Fruit fly (Drosophila melanogaster) whole organism, prepupa: ENCODE data around the gene Jon25Bi.
A peak's percentile ranks its signal among the peaks of the same experiment; 100 is the strongest.

Experiments
- Blimp-1 ChIP-seq: fragments of 200-800 bp; sonication (Bioruptor generic); optimal IDR thresholded peaks from 3 replicates; lab custom pipeline; 2017; ENCODE audit warnings: missing biosample characterization, missing genetic modification characterization, mild to moderate bottlenecking, moderate library complexity, missing genetic modification reagents
- CG10631 ChIP-seq: fragments of 200-800 bp; sonication (Bioruptor generic); optimal IDR thresholded peaks from 2 replicates; lab custom pipeline; 2016; ENCODE audit warnings: missing biosample characterization, missing genetic modification characterization
- CG10669 ChIP-seq: fragments of 200-800 bp; sonication (Bioruptor generic); optimal IDR thresholded peaks from 3 replicates; lab custom pipeline; 2018; ENCODE audit warnings: missing biosample characterization, mild to moderate bottlenecking, missing genetic modification characterization, moderate library complexity
- CG11294 ChIP-seq: fragments of 200-800 bp; sonication (Bioruptor generic); IDR thresholded peaks from 2 replicates; pipeline ENCODE4 v1.3.6; 2022; ENCODE audit warnings: missing biosample characterization, missing genetic modification characterization
- CG11902 ChIP-seq: fragments of 200-800 bp; sonication (Bioruptor generic); optimal IDR thresholded peaks from 3 replicates; lab custom pipeline; 2016; ENCODE audit warnings: missing biosample characterization, missing genetic modification characterization
- CG1621 ChIP-seq: fragments of 200-800 bp; sonication (Bioruptor generic); optimal IDR thresholded peaks from 3 replicates; lab custom pipeline; 2018; ENCODE audit warnings: missing biosample characterization, mild to moderate bottlenecking, missing genetic modification characterization
- CG3032 ChIP-seq: fragments of 200-800 bp; optimal IDR thresholded peaks from 2 replicates; lab custom pipeline; 2019; ENCODE audit warnings: missing biosample characterization, mild to moderate bottlenecking, missing genetic modification characterization, moderate library complexity
- CG31627 ChIP-seq: fragments of 200-800 bp; sonication (Bioruptor generic); optimal IDR thresholded peaks from 3 replicates; lab custom pipeline; 2016; ENCODE audit warnings: missing biosample characterization, missing genetic modification characterization
- CG32006 ChIP-seq: fragments of 200-800 bp; sonication (Bioruptor generic); optimal IDR thresholded peaks from 3 replicates; lab custom pipeline; 2017; ENCODE audit warnings: missing biosample characterization, mild to moderate bottlenecking, missing genetic modification characterization
- CG3919 ChIP-seq: fragments of 200-800 bp; sonication (Bioruptor generic); optimal IDR thresholded peaks from 3 replicates; lab custom pipeline; 2016; ENCODE audit warnings: missing biosample characterization, missing genetic modification characterization
- CG4318 ChIP-seq: fragments of 200-800 bp; sonication (Bioruptor generic); optimal IDR thresholded peaks from 3 replicates; lab custom pipeline; 2017; ENCODE audit warnings: missing biosample characterization, mild to moderate bottlenecking, missing genetic modification characterization
- CG6792 ChIP-seq: fragments of 200-800 bp; sonication (Bioruptor generic); optimal IDR thresholded peaks from 3 replicates; lab custom pipeline; 2016; ENCODE audit warnings: missing biosample characterization, missing genetic modification characterization
- CG6854 ChIP-seq: fragments of 200-800 bp; sonication (Bioruptor generic); optimal IDR thresholded peaks from 2 replicates; lab custom pipeline; 2017; ENCODE audit warnings: missing biosample characterization, mild to moderate bottlenecking, missing genetic modification characterization
- CG8319 ChIP-seq: fragments of 200-800 bp; sonication (Bioruptor generic); optimal IDR thresholded peaks from 3 replicates; lab custom pipeline; 2016; ENCODE audit warnings: missing biosample characterization, missing genetic modification characterization
- CG8632 ChIP-seq: fragments of 200-800 bp; sonication (Bioruptor generic); optimal IDR thresholded peaks from 3 replicates; lab custom pipeline; 2016; ENCODE audit warnings: missing biosample characterization, missing genetic modification characterization
- CG9139 ChIP-seq: fragments of 200-800 bp; sonication (Bioruptor generic); optimal IDR thresholded peaks from 3 replicates; lab custom pipeline; 2017; ENCODE audit warnings: missing biosample characterization, mild to moderate bottlenecking, missing genetic modification characterization
- Eip78C ChIP-seq: fragments of 200-800 bp; sonication (Bioruptor generic); peaks from one replicate; lab custom pipeline; 2016; ENCODE audit warnings: missing biosample characterization, missing genetic modification characterization
- Ets21C ChIP-seq: fragments of 200-800 bp; sonication (Bioruptor generic); optimal IDR thresholded peaks from 3 replicates; lab custom pipeline; 2016; ENCODE audit warnings: missing biosample characterization, missing genetic modification characterization
- Gug ChIP-seq: fragments of 200-800 bp; sonication (Bioruptor generic); IDR thresholded peaks from 2 replicates; pipeline ENCODE4 v1.3.6; 2022; ENCODE audit warnings: missing biosample characterization, missing genetic modification characterization
- Hr38 ChIP-seq: sonication (Bioruptor generic); optimal IDR thresholded peaks from 2 replicates; lab custom pipeline; 2016; ENCODE audit warnings: missing biosample characterization, missing genetic modification characterization
- Hr39 ChIP-seq: fragments of 200-800 bp; sonication (Bioruptor generic); optimal IDR thresholded peaks from 2 replicates; lab custom pipeline; 2016; ENCODE audit warnings: missing biosample characterization, missing genetic modification characterization
- Hr4 ChIP-seq: fragments of 200-800 bp; sonication (Bioruptor generic); optimal IDR thresholded peaks from 3 replicates; lab custom pipeline; 2016; ENCODE audit warnings: missing biosample characterization, missing genetic modification characterization
- Lpt ChIP-seq: fragments of 200-800 bp; sonication (Bioruptor generic); optimal IDR thresholded peaks from 3 replicates; lab custom pipeline; 2016; ENCODE audit warnings: missing biosample characterization, missing genetic modification characterization
- OdsH ChIP-seq: fragments of 200-800 bp; sonication (Bioruptor generic); optimal IDR thresholded peaks from 3 replicates; lab custom pipeline; 2016; ENCODE audit warnings: missing biosample characterization, missing genetic modification characterization
- Sox102F ChIP-seq: fragments of 200-800 bp; sonication (Bioruptor generic); optimal IDR thresholded peaks from 2 replicates; lab custom pipeline; 2016; ENCODE audit warnings: missing biosample characterization, mild to moderate bottlenecking, missing genetic modification characterization
- Sox14 ChIP-seq: fragments of 200-800 bp; sonication (Bioruptor generic); optimal IDR thresholded peaks from 3 replicates; lab custom pipeline; 2016; ENCODE audit warnings: missing biosample characterization, missing genetic modification characterization
- Sox15 ChIP-seq: fragments of 200-800 bp; sonication (Bioruptor generic); optimal IDR thresholded peaks from 3 replicates; lab custom pipeline; 2016; ENCODE audit warnings: missing biosample characterization, missing genetic modification characterization
- achi ChIP-seq: fragments of 200-800 bp; sonication (Bioruptor generic); optimal IDR thresholded peaks from 3 replicates; lab custom pipeline; 2016; ENCODE audit warnings: missing biosample characterization, missing genetic modification characterization
- cyc ChIP-seq: fragments of 200-800 bp; sonication (Bioruptor generic); optimal IDR thresholded peaks from 3 replicates; lab custom pipeline; 2016; ENCODE audit warnings: missing biosample characterization, missing genetic modification characterization
- dac ChIP-seq: fragments of 200-800 bp; sonication (Bioruptor generic); optimal IDR thresholded peaks from 2 replicates; lab custom pipeline; 2017; ENCODE audit warnings: missing biosample characterization, mild to moderate bottlenecking, missing genetic modification characterization
- esn ChIP-seq: fragments of 200-800 bp; sonication (Bioruptor generic); optimal IDR thresholded peaks from 2 replicates; lab custom pipeline; 2016; ENCODE audit warnings: missing biosample characterization, mild to moderate bottlenecking, missing genetic modification characterization, moderate library complexity
- fd59A ChIP-seq: fragments of 200-800 bp; sonication (Bioruptor generic); optimal IDR thresholded peaks from 2 replicates; lab custom pipeline; 2017; ENCODE audit warnings: missing biosample characterization, mild to moderate bottlenecking, missing genetic modification characterization, missing genetic modification reagents
- fkh ChIP-seq: fragments of 200-800 bp; sonication (Bioruptor generic); optimal IDR thresholded peaks from 3 replicates; lab custom pipeline; 2017; ENCODE audit warnings: missing biosample characterization, mild to moderate bottlenecking, missing genetic modification characterization, moderate library complexity
- lz ChIP-seq: fragments of 200-800 bp; sonication (Bioruptor generic); optimal IDR thresholded peaks from 3 replicates; lab custom pipeline; 2016; ENCODE audit warnings: missing biosample characterization, missing genetic modification characterization
- net ChIP-seq: fragments of 200-800 bp; sonication (Bioruptor generic); optimal IDR thresholded peaks from 3 replicates; lab custom pipeline; 2016; ENCODE audit warnings: missing biosample characterization, missing genetic modification characterization
- spab ChIP-seq: fragments of 200-800 bp; sonication (Bioruptor generic); optimal IDR thresholded peaks from 2 replicates; lab custom pipeline; 2017; ENCODE audit warnings: missing biosample characterization, mild to moderate bottlenecking, missing genetic modification characterization, missing genetic modification reagents
- topi ChIP-seq: fragments of 200-800 bp; sonication (Bioruptor generic); optimal IDR thresholded peaks from 3 replicates; lab custom pipeline; 2016; ENCODE audit warnings: missing biosample characterization, missing genetic modification characterization
- vri ChIP-seq: fragments of 200-800 bp; sonication (Bioruptor generic); optimal IDR thresholded peaks from 3 replicates; lab custom pipeline; 2016; ENCODE audit warnings: missing biosample characterization, mild to moderate bottlenecking, missing genetic modification characterization

Gene Jon25Bi

DNA sequence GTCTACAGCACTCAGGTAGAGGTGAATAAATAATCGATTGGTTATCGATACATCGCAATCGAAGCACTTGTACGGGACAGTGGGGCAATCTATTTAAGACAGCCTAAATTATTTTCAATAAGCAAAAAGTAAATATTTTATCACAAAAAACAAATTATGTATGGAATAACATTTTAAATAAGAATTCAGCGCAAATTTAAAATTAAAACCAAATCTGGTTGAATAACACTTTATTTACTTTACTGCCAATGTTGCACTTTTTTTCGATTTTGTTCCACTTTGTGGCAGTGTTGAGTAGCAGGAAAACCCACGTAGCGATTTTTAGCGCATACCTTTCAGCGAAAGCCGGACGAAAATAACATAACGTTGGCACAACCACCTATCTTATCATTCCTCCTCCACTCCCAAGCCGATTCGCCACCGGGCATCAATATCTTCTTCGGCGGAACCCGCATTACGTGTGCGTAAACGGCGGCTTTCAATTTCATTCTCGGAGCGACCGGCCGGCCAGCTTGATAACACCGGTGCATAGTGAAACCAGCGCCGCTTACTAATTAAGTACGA lies 22.1 kb upstream of the Jon25Bi start, which contains the start of the genes Gmd and CG3792 (continued):
- TF ChIP-seq Blimp-1 (GFP tag; lab: Kevin White, UChicago) (peak; percentile 81), dac (GFP tag; lab: Kevin White, UChicago) (peak; percentile 65), Sox102F (GFP tag; lab: Kevin White, UChicago) (no peak), net (GFP tag; lab: Kevin White, UChicago) (no peak), CG3032 (tag; lab: Kevin White, UChicago) (peak; percentile 95), Lpt (GFP tag; lab: Kevin White, UChicago) (peak; percentile 90), lz (GFP tag; lab: Kevin White, UChicago) (peak; percentile 94), CG6854 (peak; percentile 73), CG8632 (GFP tag; lab: Kevin White, UChicago) (peak; percentile 92), esn (GFP tag; lab: Kevin White, UChicago) (peak; percentile 96), CG11902 (GFP tag; lab: Kevin White, UChicago) (peak; percentile 91), topi (GFP tag; lab: Kevin White, UChicago) (peak; percentile 95), CG1621 (tag; lab: Kevin White, UChicago) (peak; percentile 90), Hr38 (GFP tag; lab: Kevin White, UChicago) (peak; percentile 74), achi (no peak), CG11294 (GFP tag; lab: Robert Waterston, UW) (peak; percentile 93), Gug (GFP tag; lab: Robert Waterston, UW) (peak; percentile 93), fd59A (peak; percentile 84), CG8319 (GFP tag; lab: Kevin White, UChicago) (peak; percentile 93), Sox14 (GFP tag; lab: Kevin White, UChicago) (peak; percentile 95)

DNA sequence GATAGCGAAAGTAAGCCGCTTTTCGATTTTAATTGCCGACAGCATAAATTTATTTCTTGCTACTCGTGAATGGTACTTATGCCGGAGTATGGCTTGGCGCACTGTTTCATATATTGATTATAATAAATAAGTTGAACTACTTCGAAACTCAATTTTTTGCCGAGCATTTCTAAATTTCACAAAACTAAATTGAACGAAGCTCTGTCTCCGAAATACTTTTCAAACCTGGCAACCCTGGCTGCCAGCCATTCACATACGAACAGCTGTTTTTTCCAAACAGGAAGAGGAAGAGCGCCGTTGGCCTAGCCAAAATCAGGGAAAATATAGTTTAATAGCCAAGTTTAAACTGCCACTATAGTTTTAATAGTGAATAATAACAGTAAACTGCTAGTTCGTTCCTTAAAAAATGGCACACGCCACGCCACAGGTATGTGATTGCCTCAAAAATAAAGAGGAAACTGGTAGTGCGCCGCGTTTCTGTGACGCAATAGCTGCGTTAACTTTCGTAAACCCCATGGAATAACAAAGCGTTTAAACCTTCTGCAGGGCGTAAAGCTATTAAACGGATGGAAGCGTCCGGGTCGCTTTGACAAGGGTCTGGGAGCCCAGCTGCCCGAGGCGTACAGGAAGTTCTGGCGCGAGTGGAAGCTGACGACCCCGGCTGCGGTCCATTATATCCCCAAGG lies 18.9 kb upstream of the Jon25Bi start, which contains the start of gene mRpL28:
mRpL28 (plus strand) TSS at position 246 of the 685 bp plus-strand sequence.
- TF ChIP-seq OdsH (GFP tag; lab: Kevin White, UChicago) (no peak), spab (GFP tag; lab: Kevin White, UChicago) (no peak), Sox102F (GFP tag; lab: Kevin White, UChicago) (no peak), Gug (GFP tag; lab: Robert Waterston, UW) (no peak), CG10631 (GFP tag; lab: Kevin White, UChicago) (no peak), CG10669 (GFP tag; lab: Kevin White, UChicago) (no peak), CG3919 (no peak), Hr39 (GFP tag; lab: Kevin White, UChicago) (no peak), cyc (GFP tag; lab: Kevin White, UChicago) (no peak), CG31627 (GFP tag; lab: Kevin White, UChicago) (peak; percentile 7), CG6792 (GFP tag; lab: Kevin White, UChicago) (no peak), CG3032 (tag; lab: Kevin White, UChicago) (peak; percentile 0), Ets21C (GFP tag; lab: Kevin White, UChicago) (no peak), esn (GFP tag; lab: Kevin White, UChicago) (peak; percentile 47), CG6854 (peak; percentile 1), Lpt (GFP tag; lab: Kevin White, UChicago) (no peak), Hr38 (GFP tag; lab: Kevin White, UChicago) (no peak), Sox15 (GFP tag; lab: Kevin White, UChicago) (no peak)

DNA sequence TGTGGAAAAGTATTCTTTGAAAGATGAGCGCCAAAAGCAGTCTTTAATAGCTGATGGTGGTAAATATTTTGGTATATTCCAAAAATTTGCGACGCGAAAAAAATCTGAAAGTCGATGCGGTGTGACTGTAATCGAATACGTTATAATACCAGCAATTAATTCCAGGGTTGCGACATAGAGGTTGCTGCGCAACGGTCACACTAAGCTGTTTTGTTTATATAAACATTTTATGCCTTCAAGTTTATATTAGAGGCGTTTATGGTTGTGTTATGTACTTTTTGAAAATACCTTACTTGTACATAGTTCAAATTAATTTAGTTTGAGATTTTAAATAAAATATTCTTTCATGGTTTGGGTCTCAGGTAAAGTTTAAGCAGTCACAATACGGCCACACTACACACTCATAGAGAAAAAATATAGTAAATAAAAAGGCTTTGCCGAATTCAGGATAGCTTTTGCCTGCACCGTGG lies 16.4 kb upstream of the Jon25Bi start, which contains the start of gene CG14043:
CG14043 (plus strand) TSS at position 374 of the 470 bp plus-strand sequence.
- TF ChIP-seq CG3919 (no peak), Hr4 (GFP tag; lab: Kevin White, UChicago) (no peak), Eip78C (GFP tag; lab: Kevin White, UChicago) (no peak), dac (GFP tag; lab: Kevin White, UChicago) (no peak), CG1621 (tag; lab: Kevin White, UChicago) (no peak), esn (GFP tag; lab: Kevin White, UChicago) (peak; percentile 36), CG4318 (GFP tag; lab: Kevin White, UChicago) (no peak), CG3032 (tag; lab: Kevin White, UChicago) (peak; percentile 28), CG32006 (no peak), vri (GFP tag; lab: Kevin White, UChicago) (no peak), fkh (GFP tag; lab: Kevin White, UChicago) (peak; percentile 92), CG10631 (GFP tag; lab: Kevin White, UChicago) (no peak), Sox102F (GFP tag; lab: Kevin White, UChicago) (no peak), lz (GFP tag; lab: Kevin White, UChicago) (no peak), CG31627 (GFP tag; lab: Kevin White, UChicago) (peak; percentile 31), CG9139 (GFP tag; lab: Kevin White, UChicago) (no peak)
